Worm (Caenorhabditis elegans) whole organism, L2 larva: ENCODE measurements around the gene Y17G7B.21.
A peak's percentile ranks its signal among the peaks of the same experiment; 100 is the strongest.

Experiments used
- C34F6.9 ChIP-seq: fragments of 150-350 bp; optimal IDR thresholded peaks from 2 replicates; lab custom pipeline; 2014; ENCODE audit warnings: missing biosample characterization, missing genetic modification characterization
- alr-1 ChIP-seq: fragments of 150-350 bp; optimal IDR thresholded peaks from 2 replicates; lab custom pipeline; 2014; ENCODE audit warnings: missing biosample characterization, missing genetic modification characterization
- ama-1 ChIP-seq: fragments of 150-350 bp; optimal IDR thresholded peaks from 2 replicates; lab custom pipeline; 2018; ENCODE audit warnings: inconsistent platforms
- blmp-1 ChIP-seq: sonication (generic microtip); optimal IDR thresholded peaks from 2 replicates; lab custom pipeline; 2017; ENCODE audit warnings: missing genetic modification characterization, mild to moderate bottlenecking, missing compliant biosample characterization, antibody characterized with exemption, moderate library complexity; ENCODE audit not compliant: insufficient read depth
- ceh-82 ChIP-seq: fragments of 150-350 bp; optimal IDR thresholded peaks from 2 replicates; lab custom pipeline; 2014; ENCODE audit warnings: missing biosample characterization, missing genetic modification characterization
- crh-2 ChIP-seq: sonication (generic microtip); optimal IDR thresholded peaks from 2 replicates; lab custom pipeline; 2017; ENCODE audit warnings: missing biosample characterization, missing genetic modification characterization
- dmd-4 ChIP-seq: sonication (generic microtip); optimal IDR thresholded peaks from 2 replicates; lab custom pipeline; 2017; ENCODE audit warnings: missing biosample characterization, missing genetic modification characterization
- elt-1 ChIP-seq: fragments of 150-350 bp; optimal IDR thresholded peaks from 2 replicates; lab custom pipeline; 2014; ENCODE audit warnings: missing biosample characterization, missing genetic modification characterization
- elt-3 ChIP-seq: sonication (generic microtip); optimal IDR thresholded peaks from 2 replicates; lab custom pipeline; 2017; ENCODE audit warnings: missing biosample characterization, missing genetic modification characterization
- fos-1 ChIP-seq: fragments of 150-350 bp; optimal IDR thresholded peaks from 2 replicates; lab custom pipeline; 2014; ENCODE audit warnings: missing biosample characterization, missing genetic modification characterization
- gmeb-1 ChIP-seq: fragments of 150-350 bp; optimal IDR thresholded peaks from 2 replicates; lab custom pipeline; 2014; ENCODE audit warnings: missing biosample characterization, missing genetic modification characterization
- lin-11 ChIP-seq: fragments of 150-350 bp; sonication (generic microtip); optimal IDR thresholded peaks from 2 replicates; lab custom pipeline; 2014; ENCODE audit warnings: missing biosample characterization, missing genetic modification characterization, inconsistent platforms, mixed read lengths
- lin-13 ChIP-seq: fragments of 150-350 bp; optimal IDR thresholded peaks from 2 replicates; lab custom pipeline; 2014; ENCODE audit warnings: missing biosample characterization, missing genetic modification reagents, missing genetic modification characterization
- lin-39 ChIP-seq: fragments of 150-350 bp; optimal IDR thresholded peaks from 2 replicates; lab custom pipeline; 2014; ENCODE audit warnings: missing biosample characterization, missing genetic modification reagents, missing genetic modification characterization
- lsy-2 ChIP-seq, 2 experiments: fragments of 150-350 bp in 1 of 2; sonication (generic microtip) in 1 of 2; optimal IDR thresholded peaks; 2 replicates each; lab custom pipeline; 2014 to 2017; ENCODE audit warnings: missing biosample characterization in 2 of 2, missing genetic modification characterization in 2 of 2
- mab-5 ChIP-seq: fragments of 150-350 bp; optimal IDR thresholded peaks from 2 replicates; lab custom pipeline; 2014; ENCODE audit warnings: missing biosample characterization, missing genetic modification characterization
- mbf-1 ChIP-seq: sonication (generic microtip); optimal IDR thresholded peaks from 2 replicates; lab custom pipeline; 2017; ENCODE audit warnings: missing biosample characterization, missing genetic modification characterization
- nhr-129 ChIP-seq: fragments of 150-350 bp; optimal IDR thresholded peaks from 2 replicates; lab custom pipeline; 2014; ENCODE audit warnings: missing biosample characterization, missing genetic modification characterization
- nhr-23 ChIP-seq: fragments of 150-350 bp; optimal IDR thresholded peaks from 2 replicates; lab custom pipeline; 2014; ENCODE audit warnings: missing biosample characterization, missing genetic modification reagents, missing genetic modification characterization
- nhr-25 ChIP-seq: fragments of 150-350 bp; sonication (generic microtip); optimal IDR thresholded peaks from 3 replicates; lab custom pipeline; 2014; ENCODE audit warnings: missing biosample characterization, missing genetic modification characterization
- nhr-6 ChIP-seq: fragments of 150-350 bp; optimal IDR thresholded peaks from 2 replicates; lab custom pipeline; 2014; ENCODE audit warnings: missing biosample characterization, missing genetic modification characterization
- sem-4 ChIP-seq: fragments of 150-350 bp; optimal IDR thresholded peaks from 2 replicates; lab custom pipeline; 2014; ENCODE audit warnings: missing biosample characterization, missing genetic modification reagents, missing genetic modification characterization
- skn-1 ChIP-seq: sonication (generic microtip); optimal IDR thresholded peaks from 2 replicates; lab custom pipeline; 2017; ENCODE audit warnings: missing biosample characterization, missing genetic modification characterization
- sma-3 ChIP-seq: sonication (generic microtip); optimal IDR thresholded peaks from 2 replicates; lab custom pipeline; 2016; ENCODE audit warnings: missing genetic modification reagents, missing genetic modification characterization, missing compliant biosample characterization
- sma-9 ChIP-seq, 2 experiments: fragments of 150-350 bp in 1 of 2; sonication (generic microtip) in 1 of 2; optimal IDR thresholded peaks; 2 replicates each; lab custom pipeline; 2014 to 2016; ENCODE audit warnings: missing genetic modification characterization in 2 of 2, mild to moderate bottlenecking in 1 of 2, missing biosample characterization in 1 of 2, missing compliant biosample characterization in 1 of 2, missing genetic modification reagents in 1 of 2, moderate library complexity in 1 of 2
- unc-55 ChIP-seq: fragments of 150-350 bp; sonication (generic microtip); optimal IDR thresholded peaks from 3 replicates; lab custom pipeline; 2014; ENCODE audit warnings: missing biosample characterization, missing genetic modification reagents, missing genetic modification characterization
- ztf-4 ChIP-seq: fragments of 150-350 bp; optimal IDR thresholded peaks from 2 replicates; lab custom pipeline; 2014; ENCODE audit warnings: missing biosample characterization, missing genetic modification characterization

Y17G7B.21 gene

ce11 chrII:11936393-11936792, 41.1 kb downstream of the Y17G7B.21 start:
- TF ChIP-seq nhr-25 (tag; lab: Kevin White, UChicago) (no peak), ztf-4 (no peak), C34F6.9 (no peak), fos-1 (tag; lab: Kevin White, UChicago) (peak; percentile 27), mbf-1 (no peak), nhr-23 (tag; lab: Kevin White, UChicago) (no peak)

DNA sequence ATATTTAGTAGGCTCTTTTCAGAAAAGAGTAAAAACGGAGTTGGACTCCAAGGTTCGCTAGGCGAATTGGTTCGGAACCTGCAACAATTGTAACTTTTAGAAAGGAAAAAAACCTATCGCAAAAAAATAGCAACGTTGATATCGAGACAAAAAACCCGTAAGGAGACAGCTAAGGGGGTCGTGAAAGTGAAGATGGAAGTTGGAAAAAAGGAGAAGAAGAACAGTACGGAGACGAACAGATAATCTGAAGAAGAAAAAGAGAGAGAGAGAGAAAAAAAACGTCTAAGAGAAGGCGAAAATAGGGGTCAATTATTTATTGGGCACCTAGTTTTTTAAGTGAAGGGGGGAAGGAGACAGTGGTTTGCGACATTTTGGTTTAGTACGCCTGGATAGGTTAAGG, 42.2 kb downstream of the Y17G7B.21 start, which contains the start of gene lin-29:
Gene lin-29 (minus strand): TSS at position 78 of the 400 bp plus-strand sequence.
- TF ChIP-seq elt-1 (tag; lab: Kevin White, UChicago), result no peak
- peak; percentile 31 for TF ChIP-seq blmp-1 (tag; lab: Kevin White, UChicago)
- TF ChIP-seq nhr-129 (tag; lab: Kevin White, UChicago), result no peak

DNA sequence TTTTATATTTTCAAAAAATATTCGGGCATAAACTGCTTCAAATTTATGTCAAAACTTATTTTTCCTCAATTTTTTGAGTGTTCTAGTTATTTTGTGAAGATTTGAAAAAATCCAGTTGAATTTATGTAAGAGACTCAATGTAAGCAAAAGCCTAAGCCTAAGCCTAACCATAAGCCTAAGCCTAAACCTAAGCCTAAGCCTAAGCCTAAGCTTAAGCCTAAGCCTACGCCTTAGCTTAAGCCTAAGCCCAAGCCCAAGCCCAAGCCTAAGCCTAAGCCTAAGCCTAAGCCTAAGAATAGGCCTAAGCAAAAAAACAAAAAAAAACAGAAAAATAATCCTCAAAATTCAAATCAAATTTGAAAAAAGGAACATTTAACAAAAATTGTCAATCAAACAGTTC, 47.3 kb downstream of the Y17G7B.21 start:
- TF ChIP-seq nhr-25 (tag; lab: Kevin White, UChicago) (no peak), alr-1 (tag; lab: Kevin White, UChicago) (no peak), sma-9 (GFP tag; optimal IDR thresholded peaks at IDR 0.05; lab: Kevin White, UChicago) (no peak), sma-9 (tag; optimal IDR thresholded peaks at IDR 0.05; lab: Kevin White, UChicago) (no peak), skn-1 (tag; lab: Kevin White, UChicago) (no peak), unc-55 (GFP tag; lab: Kevin White, UChicago) (no peak), ceh-82 (tag; lab: Kevin White, UChicago) (no peak), ama-1 (lab: Kevin White, UChicago) (no peak), lin-39 (no peak)

DNA sequence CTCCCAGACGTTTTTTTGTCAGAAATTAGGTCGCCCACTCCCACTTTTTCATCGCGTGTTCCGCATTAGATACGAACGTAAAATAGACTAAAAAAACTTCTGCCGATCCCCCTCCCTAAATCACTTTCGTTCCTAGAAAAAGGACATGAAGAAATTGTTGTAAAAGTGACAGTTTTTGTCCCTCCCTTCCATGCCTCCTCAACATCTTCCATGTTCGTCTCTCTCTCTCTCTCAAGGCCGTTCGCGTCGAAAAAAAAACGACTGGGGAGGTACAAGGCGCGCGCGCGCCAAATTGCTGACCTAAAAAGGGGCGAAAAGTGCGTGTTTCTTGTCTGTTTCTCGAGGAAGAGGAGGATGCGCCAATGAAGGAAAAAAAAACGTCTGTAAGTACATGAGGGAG, 48.7 kb downstream of the Y17G7B.21 start:
- TF ChIP-seq lin-13 (GFP tag; lab: Kevin White, UChicago) (no peak), crh-2 (no peak), sem-4 (peak; percentile 64), lsy-2 (tag; optimal IDR thresholded peaks at IDR 0.05; lab: Kevin White, UChicago) (no peak), sma-3 (GFP tag; lab: Kevin White, UChicago) (no peak), mbf-1 (no peak), blmp-1 (tag; lab: Kevin White, UChicago) (peak; percentile 77), ama-1 (lab: Kevin White, UChicago) (no peak), mab-5 (tag; lab: Kevin White, UChicago) (no peak)

- TF ChIP-seq nhr-6 (tag; lab: Kevin White, UChicago), result no peak
- no peak for TF ChIP-seq elt-3
- TF ChIP-seq blmp-1 (tag; lab: Kevin White, UChicago), result no peak
- no peak for TF ChIP-seq lin-11 (tag; lab: Kevin White, UChicago)
- TF ChIP-seq ama-1 (lab: Kevin White, UChicago), result no peak
These were observed 51.0 kb downstream of the Y17G7B.21 start for ce11 chrII:11926501-11926900.

DNA sequence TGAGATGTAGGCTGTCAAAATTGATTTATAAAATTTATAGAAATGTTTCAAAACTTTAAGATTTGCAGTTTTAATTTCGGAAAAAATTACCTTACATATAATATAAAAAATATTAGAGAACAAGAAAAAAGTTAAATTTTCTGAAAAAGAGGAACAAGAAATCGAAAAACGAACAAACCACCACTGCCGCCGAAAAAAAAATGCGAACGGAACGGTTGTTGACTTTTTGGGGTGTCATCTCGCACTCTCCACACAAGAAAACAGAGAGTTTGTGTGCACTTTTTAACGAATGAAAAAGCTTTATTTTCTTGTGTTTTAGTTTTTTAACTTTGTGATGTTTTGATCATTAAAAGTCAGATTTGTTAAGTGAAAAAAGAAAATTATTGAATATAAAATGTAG, 52.3 kb downstream of the Y17G7B.21 start:
- TF ChIP-seq mab-5 (tag; lab: Kevin White, UChicago), result no peak
- TF ChIP-seq lin-39, result no peak
- TF ChIP-seq dmd-4 (tag; lab: Kevin White, UChicago), result no peak
- TF ChIP-seq nhr-129 (tag; lab: Kevin White, UChicago), result no peak
- TF ChIP-seq gmeb-1 (tag; lab: Kevin White, UChicago), result no peak
- TF ChIP-seq ama-1 (lab: Kevin White, UChicago), result no peak
- TF ChIP-seq, all 48 proteins: peak for 0
